1 fruit fly cellular context compared by ENCODE assay signal in the genomic region with DNA sequence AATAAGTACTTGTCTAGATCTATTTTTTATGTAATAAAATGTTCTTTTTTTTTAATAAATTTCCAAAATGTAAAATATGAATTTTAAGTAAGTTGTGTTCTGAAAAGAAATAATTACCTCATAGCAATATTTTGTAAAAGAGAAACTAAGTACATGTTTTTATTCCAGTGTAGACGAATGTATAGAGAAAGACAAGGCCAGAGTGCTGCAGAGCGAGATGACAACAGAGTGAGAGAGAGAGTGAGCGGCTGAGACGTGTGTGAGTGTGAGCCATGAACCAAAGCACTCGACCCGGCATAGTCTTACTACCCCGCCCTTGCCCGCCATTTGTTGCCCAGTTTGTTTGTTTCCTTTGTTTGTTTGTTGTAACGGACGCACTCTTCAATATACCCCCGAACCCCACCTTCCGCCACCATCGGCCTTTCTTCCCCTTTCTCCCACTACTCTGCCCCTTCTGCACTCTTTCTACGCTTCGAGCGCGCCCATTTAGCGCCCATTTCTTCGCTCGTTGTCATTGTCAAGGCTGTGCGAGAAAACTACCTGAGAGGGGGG.
TF ChIP-seq lines count a peak whose summit lies in the region.

No protein-coding gene starts in this region.

TF ChIP-seq in whole organism, embryonic, 481 proteins besides CTCF, POLR2A, EP300 and RAD21 (continued from another document and continues in another):
- TF ChIP-seq Side (GFP tag; optimal IDR thresholded peaks at IDR 0.05; lab: Kevin White, UChicago), result peak; percentile 70
- peak; percentile 68 for TF ChIP-seq pros (GFP tag; optimal IDR thresholded peaks at IDR 0.05; lab: Kevin White, UChicago)
- peak; percentile 55 for TF ChIP-seq cg (GFP tag; optimal IDR thresholded peaks at IDR 0.05; lab: Kevin White, UChicago)
- TF ChIP-seq Six4 (GFP tag; optimal IDR thresholded peaks at IDR 0.05; lab: Kevin White, UChicago), result no peak
- TF ChIP-seq CG18011 (GFP tag; optimal IDR thresholded peaks at IDR 0.05; lab: Kevin White, UChicago), result peak; percentile 24
- peak; percentile 61 for TF ChIP-seq Nf-YB (GFP tag; optimal IDR thresholded peaks at IDR 0.05; lab: Kevin White, UChicago)
- TF ChIP-seq dati (GFP tag; IDR thresholded peaks at IDR 0.05; lab: Robert Waterston, UW), result 0 out of 2 replicates have a peak, but pooled peaks have one; percentile 36
- TF ChIP-seq Awh (GFP tag; IDR thresholded peaks at IDR 0.05; lab: Robert Waterston, UW), result no peak
- TF ChIP-seq bsh (GFP tag; optimal IDR thresholded peaks at IDR 0.05; lab: Kevin White, UChicago), result peak; percentile 53 to 67
- peak; percentile 27 for TF ChIP-seq CG30431 (GFP tag; optimal IDR thresholded peaks at IDR 0.05; lab: Kevin White, UChicago)
- no peak for TF ChIP-seq mld (GFP tag; IDR thresholded peaks at IDR 0.05; lab: Robert Waterston, UW; ENCODE audit: partially characterized antibody)
- no peak for TF ChIP-seq CG15073 (GFP tag; optimal IDR thresholded peaks at IDR 0.05; lab: Kevin White, UChicago)
- peak; percentile 24 for TF ChIP-seq CG10147 (GFP tag; optimal IDR thresholded peaks at IDR 0.05; lab: Kevin White, UChicago)
- TF ChIP-seq pan (optimal IDR thresholded peaks at IDR 0.05; lab: Kevin White, UChicago), result no peak
- peak in 1 of 2 experiments; percentile 14 for TF ChIP-seq pan (GFP tag; optimal IDR thresholded peaks at IDR 0.05 in 1 of 2, IDR thresholded peaks at IDR 0.05 in 1 of 2)
- TF ChIP-seq mirr (GFP tag; optimal IDR thresholded peaks at IDR 0.05; lab: Kevin White, UChicago), result peak; percentile 80
- peak; percentile 36; the same call in 1 of the 3 replicates for TF ChIP-seq H15 (GFP tag; IDR thresholded peaks at IDR 0.05; lab: Robert Waterston, UW)
- TF ChIP-seq CG2116 (GFP tag; optimal IDR thresholded peaks at IDR 0.05; lab: Kevin White, UChicago), result no peak
- peak; percentile 12 for TF ChIP-seq CG7786 (GFP tag; optimal IDR thresholded peaks at IDR 0.05; lab: Kevin White, UChicago)
- no peak for TF ChIP-seq CG6654 (GFP tag; optimal IDR thresholded peaks at IDR 0.05; lab: Kevin White, UChicago)
- peak; percentile 68 for TF ChIP-seq CG17829 (tag; optimal IDR thresholded peaks at IDR 0.05; lab: Kevin White, UChicago)
- no peak for TF ChIP-seq lbe (GFP tag; optimal IDR thresholded peaks at IDR 0.05; lab: Kevin White, UChicago)
- TF ChIP-seq pho (GFP tag; optimal IDR thresholded peaks at IDR 0.05; lab: Kevin White, UChicago), result no peak
- 0 out of 2 replicates have a peak, but pooled peaks have one; percentile 5 for TF ChIP-seq ham (GFP tag; IDR thresholded peaks at IDR 0.05; lab: Robert Waterston, UW)
- TF ChIP-seq CG15696 (tag; optimal IDR thresholded peaks at IDR 0.05; lab: Kevin White, UChicago), result peak; percentile 9
- peak; percentile 44; the same call in 1 of the 2 replicates for TF ChIP-seq Drgx (GFP tag; IDR thresholded peaks at IDR 0.05; lab: Robert Waterston, UW)
- TF ChIP-seq chm (GFP tag; IDR thresholded peaks at IDR 0.05; lab: Robert Waterston, UW), result peak; percentile 81
- TF ChIP-seq her (GFP tag; optimal IDR thresholded peaks at IDR 0.05; lab: Kevin White, UChicago), result peak; percentile 47
- TF ChIP-seq CG17385 (GFP tag; optimal IDR thresholded peaks at IDR 0.05; lab: Kevin White, UChicago), result peak; percentile 14
- peak; percentile 40 for TF ChIP-seq schlank (tag; optimal IDR thresholded peaks at IDR 0.05; lab: Kevin White, UChicago)
- TF ChIP-seq CG8359 (GFP tag; optimal IDR thresholded peaks at IDR 0.05; lab: Kevin White, UChicago; ENCODE audit: borderline replicate concordance), result peak; percentile 59
- peak; percentile 78; the same call in 2 of the 4 replicates for TF ChIP-seq chinmo (GFP tag; IDR thresholded peaks at IDR 0.05; lab: Robert Waterston, UW; ENCODE audit: partially characterized antibody)
- peak; percentile 19 for TF ChIP-seq CG3163 (GFP tag; optimal IDR thresholded peaks at IDR 0.05; lab: Kevin White, UChicago)
- peak; percentile 54 for TF ChIP-seq CG4707 (GFP tag; optimal IDR thresholded peaks at IDR 0.05; lab: Kevin White, UChicago)
- TF ChIP-seq Mes4 (GFP tag; optimal IDR thresholded peaks at IDR 0.05; lab: Kevin White, UChicago), result peak; percentile 50
- peak; percentile 92 for TF ChIP-seq CG12769 (tag; optimal IDR thresholded peaks at IDR 0.05; lab: Kevin White, UChicago)
- 0 out of 3 replicates have a peak, but pooled peaks have one; percentile 9 for TF ChIP-seq Mrtf (GFP tag; IDR thresholded peaks at IDR 0.05; lab: Robert Waterston, UW)
- no peak for TF ChIP-seq CkIIα-i1 (GFP tag; IDR thresholded peaks at IDR 0.05; lab: Robert Waterston, UW)
- TF ChIP-seq CG10209 (GFP tag; optimal IDR thresholded peaks at IDR 0.05; lab: Kevin White, UChicago), result peak; percentile 48
- peak; percentile 52 for TF ChIP-seq Ssrp (tag; optimal IDR thresholded peaks at IDR 0.05; lab: Kevin White, UChicago)
- TF ChIP-seq CG3726 (GFP tag; IDR thresholded peaks at IDR 0.05; lab: Robert Waterston, UW), result no peak
- peak; percentile 1 for TF ChIP-seq CG1233 (GFP tag; optimal IDR thresholded peaks at IDR 0.05; lab: Kevin White, UChicago)
- TF ChIP-seq so (GFP tag; IDR thresholded peaks at IDR 0.05; lab: Robert Waterston, UW), result 0 out of 3 replicates have a peak, but pooled peaks have one; percentile 27
- TF ChIP-seq Sox100B (GFP tag; optimal IDR thresholded peaks at IDR 0.05; lab: Kevin White, UChicago), result peak; percentile 76
- TF ChIP-seq CG5180 (GFP tag; optimal IDR thresholded peaks at IDR 0.05; lab: Kevin White, UChicago), result peak; percentile 76
- peak; percentile 26 for TF ChIP-seq eyg (GFP tag; optimal IDR thresholded peaks at IDR 0.05; lab: Kevin White, UChicago)
- TF ChIP-seq gsb-n (tag; optimal IDR thresholded peaks at IDR 0.05; lab: Kevin White, UChicago), result peak; percentile 65
- no peak for TF ChIP-seq Dp (GFP tag; optimal IDR thresholded peaks at IDR 0.05; lab: Kevin White, UChicago)
- TF ChIP-seq CG11504 (tag; optimal IDR thresholded peaks at IDR 0.05; lab: Kevin White, UChicago), result peak; percentile 77
- peak; percentile 27 for TF ChIP-seq Dek (tag; optimal IDR thresholded peaks at IDR 0.05; lab: Kevin White, UChicago)
- 0 out of 2 replicates have a peak, but pooled peaks have one; percentile 36 for TF ChIP-seq tna (GFP tag; IDR thresholded peaks at IDR 0.05; lab: Robert Waterston, UW; ENCODE audit: partially characterized antibody)
- peak; percentile 75 for TF ChIP-seq ara (GFP tag; IDR thresholded peaks at IDR 0.05; lab: Robert Waterston, UW)
- TF ChIP-seq toy (GFP tag; IDR thresholded peaks at IDR 0.05; lab: Robert Waterston, UW), result no peak
- TF ChIP-seq CG4328 (GFP tag; optimal IDR thresholded peaks at IDR 0.05; lab: Kevin White, UChicago), result peak; percentile 39
- peak in 1 of 2 experiments; percentile 74 for TF ChIP-seq Eip74EF (GFP tag; optimal IDR thresholded peaks at IDR 0.05; lab: Kevin White, UChicago)
- peak; percentile 42; the same call in 1 of the 2 replicates for TF ChIP-seq CG9932 (GFP tag; IDR thresholded peaks at IDR 0.05; lab: Robert Waterston, UW)
- no peak for TF ChIP-seq Neu2 (GFP tag; optimal IDR thresholded peaks at IDR 0.05; lab: Kevin White, UChicago; ENCODE audit: borderline replicate concordance)
- TF ChIP-seq crc (GFP tag; optimal IDR thresholded peaks at IDR 0.05; lab: Kevin White, UChicago), result peak; percentile 9
- peak; percentile 43 for TF ChIP-seq caup (GFP tag; optimal IDR thresholded peaks at IDR 0.05; lab: Kevin White, UChicago; ENCODE audit: severe bottlenecking)
- TF ChIP-seq Dip3 (GFP tag; optimal IDR thresholded peaks at IDR 0.05; lab: Kevin White, UChicago), result peak; percentile 46
- peak; percentile 71 for TF ChIP-seq CG1832 (GFP tag; optimal IDR thresholded peaks at IDR 0.05; lab: Kevin White, UChicago)
- peak; percentile 83 for TF ChIP-seq CG31441 (GFP tag; IDR thresholded peaks at IDR 0.05; lab: Robert Waterston, UW)
- no peak for TF ChIP-seq CG17912 (GFP tag; optimal IDR thresholded peaks at IDR 0.05; lab: Kevin White, UChicago)
- TF ChIP-seq CG11695 (GFP tag; IDR thresholded peaks at IDR 0.05; lab: Robert Waterston, UW), result peak; percentile 44; the same call in 1 of the 3 replicates
- peak; percentile 86 for TF ChIP-seq ci (GFP tag; IDR thresholded peaks at IDR 0.05; lab: Robert Waterston, UW)
- TF ChIP-seq pb (GFP tag; optimal IDR thresholded peaks at IDR 0.05; lab: Kevin White, UChicago), result peak; percentile 58
- peak; percentile 83 for TF ChIP-seq ttk (GFP tag; IDR thresholded peaks at IDR 0.05; lab: Robert Waterston, UW)
- peak; percentile 25 for TF ChIP-seq sqz (GFP tag; optimal IDR thresholded peaks at IDR 0.05; lab: Kevin White, UChicago)
- peak; percentile 86 for TF ChIP-seq oc (tag; optimal IDR thresholded peaks at IDR 0.05; lab: Kevin White, UChicago)
- peak; percentile 65 for TF ChIP-seq TFAM (GFP tag; optimal IDR thresholded peaks at IDR 0.05; lab: Kevin White, UChicago)
- peak; percentile 59 for TF ChIP-seq Fer1 (GFP tag; optimal IDR thresholded peaks at IDR 0.05; lab: Kevin White, UChicago)
- TF ChIP-seq CG2712 (tag; optimal IDR thresholded peaks at IDR 0.05; lab: Kevin White, UChicago), result peak; percentile 70
- no peak for TF ChIP-seq CG7745 (tag; optimal IDR thresholded peaks at IDR 0.05; lab: Kevin White, UChicago)
- TF ChIP-seq fu2 (GFP tag; optimal IDR thresholded peaks at IDR 0.05; lab: Kevin White, UChicago), result no peak
- TF ChIP-seq CG16815 (GFP tag; optimal IDR thresholded peaks at IDR 0.05; lab: Kevin White, UChicago), result peak; percentile 44
- peak; percentile 79 for TF ChIP-seq fd64A (GFP tag; optimal IDR thresholded peaks at IDR 0.05; lab: Kevin White, UChicago)
- TF ChIP-seq sens-2 (GFP tag; IDR thresholded peaks at IDR 0.05; lab: Robert Waterston, UW), result no peak
- peak; percentile 52 for TF ChIP-seq Kr (GFP tag; optimal IDR thresholded peaks at IDR 0.05; lab: Kevin White, UChicago)
- TF ChIP-seq CG4360 (GFP tag; IDR thresholded peaks at IDR 0.05; lab: Robert Waterston, UW), result peak; percentile 82
- TF ChIP-seq Fer2 (tag; optimal IDR thresholded peaks at IDR 0.05; lab: Kevin White, UChicago), result no peak
- peak; percentile 90 for TF ChIP-seq CG18262 (tag; optimal IDR thresholded peaks at IDR 0.05; lab: Kevin White, UChicago)
- peak; percentile 58 for TF ChIP-seq Lhr (GFP tag; optimal IDR thresholded peaks at IDR 0.05; lab: Kevin White, UChicago)
- no peak for TF ChIP-seq ac (GFP tag; optimal IDR thresholded peaks at IDR 0.05; lab: Kevin White, UChicago)
- peak in 1 of 2 experiments; percentile 45 for TF ChIP-seq dpn (GFP tag; optimal IDR thresholded peaks at IDR 0.05; lab: Kevin White, UChicago)
- TF ChIP-seq CG14050 (GFP tag; IDR thresholded peaks at IDR 0.05; lab: Robert Waterston, UW), result no peak
- TF ChIP-seq CG2875 (GFP tag; optimal IDR thresholded peaks at IDR 0.05; lab: Kevin White, UChicago), result peak; percentile 79
- TF ChIP-seq CG6854 (GFP tag; optimal IDR thresholded peaks at IDR 0.05; lab: Kevin White, UChicago), result peak; percentile 15
- TF ChIP-seq CG12299 (tag; optimal IDR thresholded peaks at IDR 0.05; lab: Kevin White, UChicago), result no peak
- peak; percentile 88 for TF ChIP-seq rib (GFP tag; IDR thresholded peaks at IDR 0.05; lab: Robert Waterston, UW)
- TF ChIP-seq CG10979 (tag; optimal IDR thresholded peaks at IDR 0.05; lab: Kevin White, UChicago), result peak; percentile 66
- TF ChIP-seq emc (GFP tag; optimal IDR thresholded peaks at IDR 0.05; lab: Kevin White, UChicago), result no peak
- TF ChIP-seq jigr1 (GFP tag; IDR thresholded peaks at IDR 0.05; lab: Robert Waterston, UW), result no peak
- 0 out of 2 replicates have a peak, but pooled peaks have one; percentile 56 for TF ChIP-seq CG16779 (GFP tag; IDR thresholded peaks at IDR 0.05; lab: Robert Waterston, UW)
- peak; percentile 39 for TF ChIP-seq Camta (GFP tag; optimal IDR thresholded peaks at IDR 0.05; lab: Kevin White, UChicago)
- peak; percentile 54 for TF ChIP-seq CG6254 (GFP tag; optimal IDR thresholded peaks at IDR 0.05; lab: Kevin White, UChicago)
- peak; percentile 64 for TF ChIP-seq dmrt99B (tag; optimal IDR thresholded peaks at IDR 0.05; lab: Kevin White, UChicago)
- no peak for TF ChIP-seq Mad (GFP tag; optimal IDR thresholded peaks at IDR 0.05; lab: Kevin White, UChicago)
- TF ChIP-seq CG6175 (GFP tag; IDR thresholded peaks at IDR 0.05; lab: Robert Waterston, UW), result peak; percentile 76; the same call in 2 of the 3 replicates
- TF ChIP-seq CG7963 (GFP tag; IDR thresholded peaks at IDR 0.05; lab: Robert Waterston, UW; ENCODE audit: partially characterized antibody), result no peak
- peak; percentile 32 for TF ChIP-seq CG13296 (GFP tag; optimal IDR thresholded peaks at IDR 0.05; lab: Kevin White, UChicago)
- peak; percentile 76 for TF ChIP-seq CG2202 (tag; optimal IDR thresholded peaks at IDR 0.05; lab: Kevin White, UChicago)
- no peak for TF ChIP-seq eve (GFP tag; optimal IDR thresholded peaks at IDR 0.05; lab: Kevin White, UChicago)
- TF ChIP-seq gem (tag; optimal IDR thresholded peaks at IDR 0.05; lab: Kevin White, UChicago), result peak; percentile 83
- no peak for TF ChIP-seq CG32767 (GFP tag; IDR thresholded peaks at IDR 0.05; lab: Robert Waterston, UW)
- peak; percentile 99 for TF ChIP-seq kni (GFP tag; optimal IDR thresholded peaks at IDR 0.05; lab: Kevin White, UChicago)
- peak; percentile 98 for TF ChIP-seq z (GFP tag; IDR thresholded peaks at IDR 0.05; lab: Robert Waterston, UW)
- peak; percentile 62 for TF ChIP-seq CG14710 (tag; optimal IDR thresholded peaks at IDR 0.05; lab: Kevin White, UChicago)
- TF ChIP-seq Bteb2 (GFP tag; optimal IDR thresholded peaks at IDR 0.05; lab: Kevin White, UChicago), result no peak
- peak; percentile 54 for TF ChIP-seq CG17802 (tag; optimal IDR thresholded peaks at IDR 0.05; lab: Kevin White, UChicago)
- peak; percentile 71 for TF ChIP-seq Nf-YC (tag; optimal IDR thresholded peaks at IDR 0.05; lab: Kevin White, UChicago)
- TF ChIP-seq CG13894 (tag; optimal IDR thresholded peaks at IDR 0.05; lab: Kevin White, UChicago), result peak; percentile 50
- peak; percentile 57 for TF ChIP-seq Taf1 (GFP tag; IDR thresholded peaks at IDR 0.05; lab: Robert Waterston, UW)
- no peak for TF ChIP-seq ro (GFP tag; IDR thresholded peaks at IDR 0.05; lab: Robert Waterston, UW)
- TF ChIP-seq wor (GFP tag; IDR thresholded peaks at IDR 0.05; lab: Robert Waterston, UW), result no peak
- peak; percentile 25 for TF ChIP-seq ab (GFP tag; optimal IDR thresholded peaks at IDR 0.05; lab: Kevin White, UChicago)
- TF ChIP-seq CG10462 (GFP tag; optimal IDR thresholded peaks at IDR 0.05; lab: Kevin White, UChicago), result no peak
- peak; percentile 40 for TF ChIP-seq CG18764 (GFP tag; optimal IDR thresholded peaks at IDR 0.05; lab: Kevin White, UChicago)
- TF ChIP-seq CG12659 (GFP tag; optimal IDR thresholded peaks at IDR 0.05; lab: Kevin White, UChicago), result peak; percentile 49
- TF ChIP-seq Antp (GFP tag; optimal IDR thresholded peaks at IDR 0.05; lab: Kevin White, UChicago), result peak; percentile 24
- 0 out of 2 replicates have a peak, but pooled peaks have one; percentile 30 for TF ChIP-seq CG42726 (GFP tag; IDR thresholded peaks at IDR 0.05; lab: Robert Waterston, UW; ENCODE audit: partially characterized antibody)
- TF ChIP-seq danr (GFP tag; IDR thresholded peaks at IDR 0.05; lab: Robert Waterston, UW), result no peak
- peak; percentile 10 for TF ChIP-seq Abd-B (GFP tag; optimal IDR thresholded peaks at IDR 0.05; lab: Kevin White, UChicago)
